Worm (Caenorhabditis elegans): ENCODE results near the gene Y39A1A.17.

Gene Y39A1A.17

ce11 chrIII:10721056-10721455, 30.1 kb upstream of the Y39A1A.17 start:
- TF ChIP-seq ahr-1 (tag; optimal IDR thresholded peaks at IDR 0.05): no peak
- TF ChIP-seq pax-1 (tag; optimal IDR thresholded peaks at IDR 0.05): no peak
- TF ChIP-seq K02D7.2 (tag; optimal IDR thresholded peaks at IDR 0.05): no peak
- no peak for TF ChIP-seq gmeb-2 (tag; optimal IDR thresholded peaks at IDR 0.05)
- TF ChIP-seq mec-3 (tag; optimal IDR thresholded peaks at IDR 0.05; ENCODE audit: borderline replicate concordance): no peak
- TF ChIP-seq ama-1 (optimal IDR thresholded peaks at IDR 0.05): no peak
- TF ChIP-seq ceh-14 (tag; optimal IDR thresholded peaks at IDR 0.05): no peak
- TF ChIP-seq sox-2 (GFP tag; IDR thresholded peaks at IDR 0.05): no peak
- TF ChIP-seq pqm-1 (tag; optimal IDR thresholded peaks at IDR 0.05): no peak
- TF ChIP-seq T23F11.4 (GFP tag; optimal IDR thresholded peaks at IDR 0.05): no peak
- no peak for TF ChIP-seq K09A11.1 (tag; optimal IDR thresholded peaks at IDR 0.05; ENCODE audit: insufficient read depth)
- TF ChIP-seq Y22D7AL.16 (tag; optimal IDR thresholded peaks at IDR 0.05): no peak
- TF ChIP-seq fkh-6 (tag; optimal IDR thresholded peaks at IDR 0.05): no peak
- no peak for TF ChIP-seq pros-1 (tag; optimal IDR thresholded peaks at IDR 0.05)
- TF ChIP-seq unc-3 (GFP tag; conservative IDR thresholded peaks at IDR 0.05): no peak
- no peak for TF ChIP-seq unc-3 (tag; optimal IDR thresholded peaks at IDR 0.05)
- TF ChIP-seq ceh-34 (tag; optimal IDR thresholded peaks at IDR 0.05): no peak
- no peak for TF ChIP-seq dve-1 (tag; optimal IDR thresholded peaks at IDR 0.05)
- no peak for TF ChIP-seq ceh-31 (tag; optimal IDR thresholded peaks at IDR 0.05)

- no peak for TF ChIP-seq fkh-6 (tag; optimal IDR thresholded peaks at IDR 0.05)
- TF ChIP-seq ceh-6 (GFP tag; optimal IDR thresholded peaks at IDR 0.05): no peak
- peak; percentile 50 for TF ChIP-seq unc-42 (tag; optimal IDR thresholded peaks at IDR 0.05)
- TF ChIP-seq elt-2 (tag; optimal IDR thresholded peaks at IDR 0.05): peak; percentile 41
- no peak for TF ChIP-seq dve-1 (tag; optimal IDR thresholded peaks at IDR 0.05)
- no peak for TF ChIP-seq ztf-16 (tag; optimal IDR thresholded peaks at IDR 0.05)
- TF ChIP-seq madf-2 (tag; optimal IDR thresholded peaks at IDR 0.05): no peak
- no peak for TF ChIP-seq hlh-15 (tag; optimal IDR thresholded peaks at IDR 0.05)
- peak; percentile 68 for TF ChIP-seq ceh-18 (tag; optimal IDR thresholded peaks at IDR 0.05)
- no peak for TF ChIP-seq gmeb-2 (tag; optimal IDR thresholded peaks at IDR 0.05)
- no peak for TF ChIP-seq hlh-8 (tag; optimal IDR thresholded peaks at IDR 0.05)
- TF ChIP-seq pag-3 (tag; optimal IDR thresholded peaks at IDR 0.05; ENCODE audit: borderline replicate concordance): no peak
- TF ChIP-seq pros-1 (tag; optimal IDR thresholded peaks at IDR 0.05): peak; percentile 20
- no peak for TF ChIP-seq hlh-6 (tag; optimal IDR thresholded peaks at IDR 0.05)
- TF ChIP-seq sox-2 (GFP tag; IDR thresholded peaks at IDR 0.05): peak; percentile 17; the same call in 1 of the 2 replicates
- TF ChIP-seq ttx-3 (tag; optimal IDR thresholded peaks at IDR 0.05): no peak
- no peak for TF ChIP-seq ahr-1 (tag; optimal IDR thresholded peaks at IDR 0.05)
- TF ChIP-seq pha-4 (tag; optimal IDR thresholded peaks at IDR 0.05): no peak
- TF ChIP-seq ceh-30 (tag; optimal IDR thresholded peaks at IDR 0.05): no peak
- TF ChIP-seq fkh-10 (GFP tag; optimal IDR thresholded peaks at IDR 0.05): no peak
- TF ChIP-seq zip-5 (tag; optimal IDR thresholded peaks at IDR 0.05): no peak
- peak; percentile 24 for TF ChIP-seq ceh-19 (GFP tag; optimal IDR thresholded peaks at IDR 0.05)
- no peak for TF ChIP-seq ceh-24 (tag; optimal IDR thresholded peaks at IDR 0.05)
- no peak for TF ChIP-seq C08G9.2 (tag; optimal IDR thresholded peaks at IDR 0.05)
- no peak for TF ChIP-seq T23F11.4 (GFP tag; optimal IDR thresholded peaks at IDR 0.05)
- TF ChIP-seq unc-86 (tag; optimal IDR thresholded peaks at IDR 0.05): no peak
- no peak for TF ChIP-seq pha-2 (tag; optimal IDR thresholded peaks at IDR 0.05)
- TF ChIP-seq K09A11.1 (tag; optimal IDR thresholded peaks at IDR 0.05; ENCODE audit: insufficient read depth): peak; percentile 29
- TF ChIP-seq pax-1 (tag; optimal IDR thresholded peaks at IDR 0.05): no peak
- no peak for TF ChIP-seq eyg-1 (tag; optimal IDR thresholded peaks at IDR 0.05)
- no peak for TF ChIP-seq sdc-2 (tag; optimal IDR thresholded peaks at IDR 0.05)
- TF ChIP-seq hlh-13 (GFP tag; optimal IDR thresholded peaks at IDR 0.05): no peak
- peak; percentile 32 for TF ChIP-seq F13H6.1 (tag; optimal IDR thresholded peaks at IDR 0.05)
- no peak for TF ChIP-seq lim-6 (tag; optimal IDR thresholded peaks at IDR 0.05)
- TF ChIP-seq tbx-7 (tag; optimal IDR thresholded peaks at IDR 0.05): no peak
- peak; percentile 85 for TF ChIP-seq ceh-31 (tag; optimal IDR thresholded peaks at IDR 0.05)
- TF ChIP-seq Y22D7AL.16 (tag; optimal IDR thresholded peaks at IDR 0.05): no peak
- TF ChIP-seq unc-3 (GFP tag; conservative IDR thresholded peaks at IDR 0.05): no peak; the same call in 1 of the 2 replicates
- TF ChIP-seq unc-3 (tag; optimal IDR thresholded peaks at IDR 0.05): no peak
- TF ChIP-seq che-1 (tag; optimal IDR thresholded peaks at IDR 0.05): no peak
- peak; percentile 87 for TF ChIP-seq ceh-48 (tag; optimal IDR thresholded peaks at IDR 0.05)
- peak; percentile 49 for TF ChIP-seq ceh-14 (tag; optimal IDR thresholded peaks at IDR 0.05)
- TF ChIP-seq nhr-11 (tag; optimal IDR thresholded peaks at IDR 0.05): no peak
- TF ChIP-seq npax-4 (tag; optimal IDR thresholded peaks at IDR 0.05): no peak
- no peak for TF ChIP-seq C38D4.7 (GFP tag; optimal IDR thresholded peaks at IDR 0.05)
- TF ChIP-seq nhr-232 (tag; optimal IDR thresholded peaks at IDR 0.05): no peak
These were observed 29.3 kb upstream of the Y39A1A.17 start for ce11 chrIII:10720170-10720569.
